Fruit fly (Drosophila melanogaster) whole organism, prepupa: ENCODE data around the gene Rbp1-like.

ENCODE experiments used
- Blimp-1 ChIP-seq: fragments of 200-800 bp; sonication (Bioruptor generic); optimal IDR thresholded peaks from 3 replicates; lab custom pipeline; 2017; ENCODE audit warnings: missing biosample characterization, missing genetic modification characterization, mild to moderate bottlenecking, moderate library complexity, missing genetic modification reagents
- CG10631 ChIP-seq: fragments of 200-800 bp; sonication (Bioruptor generic); optimal IDR thresholded peaks from 2 replicates; lab custom pipeline; 2016; ENCODE audit warnings: missing biosample characterization, missing genetic modification characterization
- CG10669 ChIP-seq: fragments of 200-800 bp; sonication (Bioruptor generic); optimal IDR thresholded peaks from 3 replicates; lab custom pipeline; 2018; ENCODE audit warnings: missing biosample characterization, mild to moderate bottlenecking, missing genetic modification characterization, moderate library complexity
- CG11762 ChIP-seq: fragments of 200-800 bp; sonication (Bioruptor generic); optimal IDR thresholded peaks from 3 replicates; lab custom pipeline; 2016; ENCODE audit warnings: missing biosample characterization, missing genetic modification characterization; ENCODE audit not compliant: insufficient read depth
- CG15336 ChIP-seq: fragments of 200-800 bp; sonication (Bioruptor generic); IDR thresholded peaks from 2 replicates; pipeline ENCODE4 v1.3.6; 2022; ENCODE audit warnings: missing biosample characterization, missing genetic modification characterization
- CG16779 ChIP-seq: fragments of 200-800 bp; sonication (Bioruptor generic); optimal IDR thresholded peaks from 3 replicates; lab custom pipeline; 2017; ENCODE audit warnings: missing biosample characterization, mild to moderate bottlenecking, missing genetic modification characterization
- CG3032 ChIP-seq: fragments of 200-800 bp; optimal IDR thresholded peaks from 2 replicates; lab custom pipeline; 2019; ENCODE audit warnings: missing biosample characterization, mild to moderate bottlenecking, missing genetic modification characterization, moderate library complexity
- CG31627 ChIP-seq: fragments of 200-800 bp; sonication (Bioruptor generic); optimal IDR thresholded peaks from 3 replicates; lab custom pipeline; 2016; ENCODE audit warnings: missing biosample characterization, missing genetic modification characterization
- CG32006 ChIP-seq: fragments of 200-800 bp; sonication (Bioruptor generic); optimal IDR thresholded peaks from 3 replicates; lab custom pipeline; 2017; ENCODE audit warnings: missing biosample characterization, mild to moderate bottlenecking, missing genetic modification characterization
- CG34406 ChIP-seq: fragments of 200-800 bp; sonication (Bioruptor generic); optimal IDR thresholded peaks from 3 replicates; lab custom pipeline; 2016; ENCODE audit warnings: missing biosample characterization, missing genetic modification characterization
- CG3919 ChIP-seq: fragments of 200-800 bp; sonication (Bioruptor generic); optimal IDR thresholded peaks from 3 replicates; lab custom pipeline; 2016; ENCODE audit warnings: missing biosample characterization, missing genetic modification characterization
- CG6163 ChIP-seq: fragments of 200-800 bp; sonication (Bioruptor generic); IDR thresholded peaks from 3 replicates; pipeline ENCODE4 v1.3.6; 2022; ENCODE audit warnings: missing biosample characterization, missing genetic modification characterization
- CG6276 ChIP-seq: fragments of 200-800 bp; sonication (Bioruptor generic); optimal IDR thresholded peaks from 2 replicates; lab custom pipeline; 2017; ENCODE audit warnings: missing biosample characterization, mild to moderate bottlenecking, missing genetic modification characterization
- CG6792 ChIP-seq: fragments of 200-800 bp; sonication (Bioruptor generic); optimal IDR thresholded peaks from 3 replicates; lab custom pipeline; 2016; ENCODE audit warnings: missing biosample characterization, missing genetic modification characterization
- CG6854 ChIP-seq: fragments of 200-800 bp; sonication (Bioruptor generic); optimal IDR thresholded peaks from 2 replicates; lab custom pipeline; 2017; ENCODE audit warnings: missing biosample characterization, mild to moderate bottlenecking, missing genetic modification characterization
- CG7368 ChIP-seq: fragments of 200-800 bp; sonication (Bioruptor generic); optimal IDR thresholded peaks from 3 replicates; lab custom pipeline; 2016; ENCODE audit warnings: missing biosample characterization, missing genetic modification characterization
- CG8119 ChIP-seq: fragments of 200-800 bp; sonication (Bioruptor generic); IDR thresholded peaks from 3 replicates; pipeline ENCODE4 v1.3.6; 2022; ENCODE audit warnings: missing biosample characterization, missing genetic modification characterization
- CG8319 ChIP-seq: fragments of 200-800 bp; sonication (Bioruptor generic); optimal IDR thresholded peaks from 3 replicates; lab custom pipeline; 2016; ENCODE audit warnings: missing biosample characterization, missing genetic modification characterization
- CG8632 ChIP-seq: fragments of 200-800 bp; sonication (Bioruptor generic); optimal IDR thresholded peaks from 3 replicates; lab custom pipeline; 2016; ENCODE audit warnings: missing biosample characterization, missing genetic modification characterization
- Eip75B ChIP-seq: fragments of 200-800 bp; sonication (Bioruptor generic); optimal IDR thresholded peaks from 3 replicates; lab custom pipeline; 2016; ENCODE audit warnings: missing biosample characterization, missing genetic modification characterization
- Eip78C ChIP-seq: fragments of 200-800 bp; sonication (Bioruptor generic); peaks from one replicate; lab custom pipeline; 2016; ENCODE audit warnings: missing biosample characterization, missing genetic modification characterization
- Ets21C ChIP-seq: fragments of 200-800 bp; sonication (Bioruptor generic); optimal IDR thresholded peaks from 3 replicates; lab custom pipeline; 2016; ENCODE audit warnings: missing biosample characterization, missing genetic modification characterization
- Ets96B ChIP-seq: fragments of 200-800 bp; optimal IDR thresholded peaks from 2 replicates; lab custom pipeline; 2019; ENCODE audit warnings: missing biosample characterization, mild to moderate bottlenecking, missing genetic modification characterization, moderate library complexity
- Hr38 ChIP-seq: sonication (Bioruptor generic); optimal IDR thresholded peaks from 2 replicates; lab custom pipeline; 2016; ENCODE audit warnings: missing biosample characterization, missing genetic modification characterization
- Hr4 ChIP-seq: fragments of 200-800 bp; sonication (Bioruptor generic); optimal IDR thresholded peaks from 3 replicates; lab custom pipeline; 2016; ENCODE audit warnings: missing biosample characterization, missing genetic modification characterization
- Lpt ChIP-seq: fragments of 200-800 bp; sonication (Bioruptor generic); optimal IDR thresholded peaks from 3 replicates; lab custom pipeline; 2016; ENCODE audit warnings: missing biosample characterization, missing genetic modification characterization
- OdsH ChIP-seq: fragments of 200-800 bp; sonication (Bioruptor generic); optimal IDR thresholded peaks from 3 replicates; lab custom pipeline; 2016; ENCODE audit warnings: missing biosample characterization, missing genetic modification characterization
- Smox ChIP-seq: fragments of 200-800 bp; sonication (Bioruptor generic); optimal IDR thresholded peaks from 3 replicates; lab custom pipeline; 2016; ENCODE audit warnings: missing biosample characterization, missing genetic modification characterization
- Sox14 ChIP-seq: fragments of 200-800 bp; sonication (Bioruptor generic); optimal IDR thresholded peaks from 3 replicates; lab custom pipeline; 2016; ENCODE audit warnings: missing biosample characterization, missing genetic modification characterization
- Sox15 ChIP-seq: fragments of 200-800 bp; sonication (Bioruptor generic); optimal IDR thresholded peaks from 3 replicates; lab custom pipeline; 2016; ENCODE audit warnings: missing biosample characterization, missing genetic modification characterization
- achi ChIP-seq: fragments of 200-800 bp; sonication (Bioruptor generic); optimal IDR thresholded peaks from 3 replicates; lab custom pipeline; 2016; ENCODE audit warnings: missing biosample characterization, missing genetic modification characterization
- acj6 ChIP-seq: fragments of 200-800 bp; sonication (Bioruptor generic); optimal IDR thresholded peaks from 3 replicates; lab custom pipeline; 2016; ENCODE audit warnings: missing biosample characterization, missing genetic modification characterization
- cyc ChIP-seq: fragments of 200-800 bp; sonication (Bioruptor generic); optimal IDR thresholded peaks from 3 replicates; lab custom pipeline; 2016; ENCODE audit warnings: missing biosample characterization, missing genetic modification characterization
- dac ChIP-seq: fragments of 200-800 bp; sonication (Bioruptor generic); optimal IDR thresholded peaks from 2 replicates; lab custom pipeline; 2017; ENCODE audit warnings: missing biosample characterization, mild to moderate bottlenecking, missing genetic modification characterization
- esn ChIP-seq: fragments of 200-800 bp; sonication (Bioruptor generic); optimal IDR thresholded peaks from 2 replicates; lab custom pipeline; 2016; ENCODE audit warnings: missing biosample characterization, mild to moderate bottlenecking, missing genetic modification characterization, moderate library complexity
- fd85E ChIP-seq: fragments of 200-800 bp; sonication (Bioruptor generic); optimal IDR thresholded peaks from 3 replicates; lab custom pipeline; 2016; ENCODE audit warnings: missing biosample characterization, missing genetic modification characterization
- fkh ChIP-seq: fragments of 200-800 bp; sonication (Bioruptor generic); optimal IDR thresholded peaks from 3 replicates; lab custom pipeline; 2017; ENCODE audit warnings: missing biosample characterization, mild to moderate bottlenecking, missing genetic modification characterization, moderate library complexity
- lz ChIP-seq: fragments of 200-800 bp; sonication (Bioruptor generic); optimal IDR thresholded peaks from 3 replicates; lab custom pipeline; 2016; ENCODE audit warnings: missing biosample characterization, missing genetic modification characterization
- net ChIP-seq: fragments of 200-800 bp; sonication (Bioruptor generic); optimal IDR thresholded peaks from 3 replicates; lab custom pipeline; 2016; ENCODE audit warnings: missing biosample characterization, missing genetic modification characterization
- pdm3 ChIP-seq: fragments of 200-800 bp; sonication (Bioruptor generic); optimal IDR thresholded peaks from 3 replicates; lab custom pipeline; 2016; ENCODE audit warnings: missing biosample characterization, missing genetic modification characterization
- salr ChIP-seq, 2 experiments: fragments of 200-800 bp; sonication (Bioruptor generic); optimal IDR thresholded peaks; 3 replicates each; lab custom pipeline; 2016 to 2018; ENCODE audit warnings: missing biosample characterization in 2 of 2, missing genetic modification characterization in 2 of 2, mild to moderate bottlenecking in 1 of 2
- spab ChIP-seq: fragments of 200-800 bp; sonication (Bioruptor generic); optimal IDR thresholded peaks from 2 replicates; lab custom pipeline; 2017; ENCODE audit warnings: missing biosample characterization, mild to moderate bottlenecking, missing genetic modification characterization, missing genetic modification reagents
- topi ChIP-seq: fragments of 200-800 bp; sonication (Bioruptor generic); optimal IDR thresholded peaks from 3 replicates; lab custom pipeline; 2016; ENCODE audit warnings: missing biosample characterization, missing genetic modification characterization
- vri ChIP-seq: fragments of 200-800 bp; sonication (Bioruptor generic); optimal IDR thresholded peaks from 3 replicates; lab custom pipeline; 2016; ENCODE audit warnings: missing biosample characterization, mild to moderate bottlenecking, missing genetic modification characterization

Gene Rbp1-like

DNA sequence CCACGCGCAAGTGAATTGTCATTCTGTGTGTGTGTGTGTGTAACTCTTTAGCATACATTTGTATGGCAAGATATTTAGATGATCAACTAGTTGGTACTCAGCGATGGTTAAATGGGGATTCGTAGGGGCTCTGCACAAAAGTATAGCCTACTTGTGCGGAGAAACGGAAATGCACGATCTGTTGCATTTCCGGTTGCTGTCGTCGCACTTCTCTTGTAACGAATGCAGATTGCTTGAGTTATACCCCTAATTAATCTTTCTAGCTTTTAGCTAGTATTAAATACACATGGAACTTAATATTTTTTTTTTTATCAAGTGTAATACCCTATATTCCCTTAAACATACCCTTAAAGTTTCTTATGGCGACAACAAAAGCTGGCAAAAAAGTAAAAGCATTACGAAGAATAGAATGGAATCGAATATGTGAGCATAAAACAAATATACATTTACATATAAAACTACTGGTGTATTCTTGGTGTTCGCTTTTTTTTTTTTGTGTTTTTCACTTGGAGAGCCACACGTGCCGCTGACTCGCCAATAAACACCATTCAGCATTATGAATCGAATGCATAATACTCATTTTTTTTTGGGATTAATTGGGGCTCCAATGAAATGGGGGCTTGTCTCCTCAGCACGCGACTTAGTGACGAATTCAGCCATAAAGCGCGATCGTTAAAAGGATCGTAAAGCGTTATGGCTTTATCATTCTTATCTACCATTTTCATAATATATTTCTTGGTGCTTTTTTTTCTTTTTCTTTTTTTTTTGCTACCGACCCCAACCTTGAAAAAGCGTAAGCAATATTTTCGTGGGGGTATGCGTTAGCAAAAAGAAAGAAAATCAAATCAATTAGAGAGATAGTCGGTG lies 6.7 kb upstream of the Rbp1-like start:
- TF ChIP-seq CG7368 (GFP tag; lab: Kevin White, UChicago) = no peak
- peak; percentile 15 for TF ChIP-seq net (GFP tag; lab: Kevin White, UChicago)
- peak; percentile 7 for TF ChIP-seq achi (GFP tag; lab: Kevin White, UChicago)
- peak; percentile 2 for TF ChIP-seq Hr4 (GFP tag; lab: Kevin White, UChicago)
- no peak for TF ChIP-seq Hr38 (GFP tag; lab: Kevin White, UChicago)
- TF ChIP-seq vri (GFP tag; lab: Kevin White, UChicago) = peak; percentile 19
- TF ChIP-seq Eip78C (GFP tag; lab: Kevin White, UChicago) = peak; percentile 69
- peak; percentile 17 for TF ChIP-seq CG32006 (GFP tag; lab: Kevin White, UChicago)
- peak; percentile 6 for TF ChIP-seq cyc (GFP tag; lab: Kevin White, UChicago)
- TF ChIP-seq CG3919 (GFP tag; lab: Kevin White, UChicago) = peak; percentile 73
- TF ChIP-seq CG6163 (GFP tag; lab: Robert Waterston, UW) = 0 out of 3 replicates have a peak, but pooled peaks have one; percentile 35
- no peak for TF ChIP-seq Lpt (GFP tag; lab: Kevin White, UChicago)
- TF ChIP-seq CG8632 (GFP tag; lab: Kevin White, UChicago) = peak; percentile 21
- no peak for TF ChIP-seq pdm3 (GFP tag; lab: Kevin White, UChicago)
- no peak for TF ChIP-seq CG16779
- TF ChIP-seq CG10669 = peak; percentile 11

dm6 chrX:13390465-13391173 lies 5.9 kb upstream of the Rbp1-like start:
- TF ChIP-seq CG3032 (tag; lab: Kevin White, UChicago) (peak; percentile 74), CG6792 (GFP tag; lab: Kevin White, UChicago) (peak; percentile 15), esn (GFP tag; lab: Kevin White, UChicago) (peak; percentile 40), cyc (GFP tag; lab: Kevin White, UChicago) (peak; percentile 20), Sox14 (GFP tag; lab: Kevin White, UChicago) (no peak), Lpt (GFP tag; lab: Kevin White, UChicago) (peak; percentile 63), acj6 (GFP tag; lab: Kevin White, UChicago) (peak; percentile 43), spab (GFP tag; lab: Kevin White, UChicago) (peak; percentile 9), Smox (GFP tag; lab: Kevin White, UChicago) (no peak), CG3919 (GFP tag; lab: Kevin White, UChicago) (peak; percentile 45), CG16779 (peak; percentile 11), lz (GFP tag; lab: Kevin White, UChicago) (peak; percentile 2), CG6854 (GFP tag; lab: Kevin White, UChicago) (no peak), CG6276 (GFP tag; lab: Kevin White, UChicago) (peak; percentile 75), achi (GFP tag; lab: Kevin White, UChicago) (peak; percentile 66), CG8119 (GFP tag; lab: Robert Waterston, UW) (peak; percentile 85), CG8319 (GFP tag; lab: Kevin White, UChicago) (peak; percentile 20), Ets21C (GFP tag; lab: Kevin White, UChicago) (no peak), vri (GFP tag; lab: Kevin White, UChicago) (peak; percentile 67), CG6163 (GFP tag; lab: Robert Waterston, UW) (peak; percentile 84), net (GFP tag; lab: Kevin White, UChicago) (peak; percentile 37), fkh (GFP tag; lab: Kevin White, UChicago) (no peak), CG11762 (GFP tag; lab: Kevin White, UChicago) (no peak), Blimp-1 (GFP tag; lab: Kevin White, UChicago) (no peak), salr (GFP tag; optimal IDR thresholded peaks at IDR 0.05; lab: Kevin White, UChicago) (peak in 1 of 2 experiments; percentile 29), CG10631 (GFP tag; lab: Kevin White, UChicago) (peak; percentile 74), pdm3 (GFP tag; lab: Kevin White, UChicago) (peak; percentile 24), Eip75B (GFP tag; lab: Kevin White, UChicago) (no peak), CG31627 (GFP tag; lab: Kevin White, UChicago) (no peak), Sox15 (GFP tag; lab: Kevin White, UChicago) (no peak), CG15336 (peak; percentile 89), Eip78C (GFP tag; lab: Kevin White, UChicago) (peak; percentile 79), topi (GFP tag; lab: Kevin White, UChicago) (peak; percentile 28), dac (no peak), Ets96B (tag; lab: Kevin White, UChicago) (peak; percentile 74), CG10669 (peak; percentile 50), OdsH (GFP tag; lab: Kevin White, UChicago) (peak; percentile 59), fd85E (GFP tag; lab: Kevin White, UChicago) (no peak), Hr4 (GFP tag; lab: Kevin White, UChicago) (peak; percentile 45), CG34406 (peak; percentile 59), Hr38 (GFP tag; lab: Kevin White, UChicago) (no peak)
